Fruit fly (Drosophila melanogaster) whole organism, embryonic: ENCODE data around the gene Agpat4.
A peak's percentile ranks its signal among the peaks of the same experiment; 100 is the strongest.

Source experiments
- B-H2 ChIP-seq: fragments of 200-800 bp; sonication (Bioruptor generic); optimal IDR thresholded peaks from 2 replicates; lab custom pipeline; 2018; ENCODE audit warnings: missing biosample characterization, mild to moderate bottlenecking, missing genetic modification characterization
- Bdp1 ChIP-seq: fragments of 200-800 bp; sonication (Bioruptor generic); optimal IDR thresholded peaks from 3 replicates; lab custom pipeline; 2016; ENCODE audit warnings: missing biosample characterization, missing genetic modification characterization
- C15 ChIP-seq: fragments of 200-800 bp; sonication (Bioruptor generic); IDR thresholded peaks from 3 replicates; pipeline ENCODE4 v1.3.6; 2022; ENCODE audit warnings: missing biosample characterization, missing genetic modification characterization
- CG10209 ChIP-seq: fragments of 200-800 bp; sonication (Bioruptor generic); optimal IDR thresholded peaks from 3 replicates; lab custom pipeline; 2017; ENCODE audit warnings: missing biosample characterization, mild to moderate bottlenecking, missing genetic modification characterization, missing genetic modification reagents
- CG10274 ChIP-seq: fragments of 200-800 bp; sonication (Bioruptor generic); optimal IDR thresholded peaks from 3 replicates; lab custom pipeline; 2017; ENCODE audit warnings: missing biosample characterization, mild to moderate bottlenecking, missing genetic modification characterization
- CG10654 ChIP-seq: fragments of 200-800 bp; sonication (Bioruptor generic); optimal IDR thresholded peaks from 2 replicates; lab custom pipeline; 2016; ENCODE audit warnings: missing biosample characterization, missing genetic modification characterization
- CG10979 ChIP-seq: fragments of 200-800 bp; sonication (Bioruptor generic); optimal IDR thresholded peaks from 2 replicates; lab custom pipeline; 2018; ENCODE audit warnings: missing biosample characterization, mild to moderate bottlenecking, missing genetic modification characterization, moderate library complexity
- CG12155 ChIP-seq: fragments of 200-800 bp; sonication (Bioruptor generic); optimal IDR thresholded peaks from 3 replicates; lab custom pipeline; 2016; ENCODE audit warnings: missing biosample characterization, missing genetic modification characterization
- CG12659 ChIP-seq: fragments of 200-800 bp; sonication (Bioruptor generic); optimal IDR thresholded peaks from 3 replicates; lab custom pipeline; 2017; ENCODE audit warnings: mild to moderate bottlenecking, missing biosample characterization, missing genetic modification reagents, missing genetic modification characterization
- CG1647 ChIP-seq: fragments of 200-800 bp; sonication (Bioruptor generic); optimal IDR thresholded peaks from 3 replicates; lab custom pipeline; 2016; ENCODE audit warnings: missing biosample characterization, missing genetic modification characterization
- CG16779 ChIP-seq: fragments of 200-800 bp; sonication (Bioruptor generic); IDR thresholded peaks from 2 replicates; pipeline ENCODE4 v1.3.6; 2022; ENCODE audit warnings: missing biosample characterization, missing genetic modification characterization
- CG16863 ChIP-seq: fragments of 200-800 bp; sonication (Bioruptor generic); optimal IDR thresholded peaks from 3 replicates; lab custom pipeline; 2016; ENCODE audit warnings: missing biosample characterization, missing genetic modification characterization
- CG17359 ChIP-seq: fragments of 200-800 bp; sonication (Bioruptor generic); optimal IDR thresholded peaks from 3 replicates; lab custom pipeline; 2018; ENCODE audit warnings: missing biosample characterization, mild to moderate bottlenecking, missing genetic modification characterization, moderate library complexity
- CG17802 ChIP-seq: fragments of 200-800 bp; sonication (Bioruptor generic); optimal IDR thresholded peaks from 2 replicates; lab custom pipeline; 2018; ENCODE audit warnings: missing biosample characterization, mild to moderate bottlenecking, missing genetic modification characterization, moderate library complexity
- CG1832 ChIP-seq: fragments of 200-800 bp; sonication (Bioruptor generic); optimal IDR thresholded peaks from 2 replicates; lab custom pipeline; 2017; ENCODE audit warnings: missing biosample characterization, mild to moderate bottlenecking, missing genetic modification characterization, inconsistent platforms
- CG5180 ChIP-seq: fragments of 200-800 bp; sonication (Bioruptor generic); optimal IDR thresholded peaks from 3 replicates; lab custom pipeline; 2017; ENCODE audit warnings: missing biosample characterization, missing genetic modification characterization, mild to moderate bottlenecking, moderate library complexity, missing genetic modification reagents
- CG6254 ChIP-seq: fragments of 200-800 bp; sonication (Bioruptor generic); optimal IDR thresholded peaks from 3 replicates; lab custom pipeline; 2017; ENCODE audit warnings: mild to moderate bottlenecking, missing biosample characterization, missing genetic modification reagents, missing genetic modification characterization
- CG7745 ChIP-seq: fragments of 200-800 bp; sonication (Bioruptor generic); optimal IDR thresholded peaks from 2 replicates; lab custom pipeline; 2018; ENCODE audit warnings: missing biosample characterization, mild to moderate bottlenecking, missing genetic modification characterization, moderate library complexity
- CG8290 ChIP-seq, 3 experiments: fragments of 200-800 bp; sonication (Bioruptor generic); optimal IDR thresholded peaks; 2 replicates each; lab custom pipeline; 2016 to 2019; ENCODE audit warnings: missing biosample characterization in 3 of 3, missing genetic modification characterization in 3 of 3, mild to moderate bottlenecking in 2 of 3, moderate library complexity in 1 of 3
- CG8924 ChIP-seq: fragments of 200-800 bp; optimal IDR thresholded peaks from 3 replicates; lab custom pipeline; 2019; ENCODE audit warnings: missing biosample characterization, mild to moderate bottlenecking, missing genetic modification characterization, moderate library complexity
- CG9215 ChIP-seq: fragments of 200-800 bp; sonication (Bioruptor generic); IDR thresholded peaks from 2 replicates; pipeline ENCODE4 v1.3.6; 2022; ENCODE audit warnings: missing biosample characterization, missing genetic modification characterization
- CG9876 ChIP-seq: fragments of 200-800 bp; sonication (Bioruptor generic); optimal IDR thresholded peaks from 2 replicates; lab custom pipeline; 2016; ENCODE audit warnings: missing biosample characterization, missing genetic modification characterization
- CHES-1-like ChIP-seq: fragments of 200-800 bp; sonication (Bioruptor generic); optimal IDR thresholded peaks from 2 replicates; lab custom pipeline; 2016; ENCODE audit warnings: missing biosample characterization, missing genetic modification characterization
- Camta ChIP-seq: fragments of 200-800 bp; sonication (Bioruptor generic); optimal IDR thresholded peaks from 2 replicates; lab custom pipeline; 2016; ENCODE audit warnings: missing biosample characterization, missing genetic modification characterization
- Deaf1 ChIP-seq: fragments of 200-800 bp; optimal IDR thresholded peaks from 3 replicates; lab custom pipeline; 2019; ENCODE audit warnings: missing biosample characterization, mild to moderate bottlenecking, missing genetic modification characterization, moderate library complexity
- Doc2 ChIP-seq: fragments of 200-800 bp; sonication (Bioruptor generic); IDR thresholded peaks from 2 replicates; pipeline ENCODE4 v1.3.6; 2022; ENCODE audit warnings: missing biosample characterization, missing genetic modification characterization
- Doc3 ChIP-seq: fragments of 200-800 bp; sonication (Bioruptor generic); IDR thresholded peaks from 3 replicates; pipeline ENCODE4 v1.3.6; 2022; ENCODE audit warnings: missing biosample characterization, missing genetic modification characterization; ENCODE audit not compliant: partially characterized antibody
- NFAT ChIP-seq: fragments of 200-800 bp; sonication (Bioruptor generic); IDR thresholded peaks from 2 replicates; pipeline ENCODE4 v1.3.6; 2022; ENCODE audit warnings: missing biosample characterization, missing genetic modification characterization
- Nf-YB ChIP-seq: fragments of 200-800 bp; sonication (Bioruptor generic); optimal IDR thresholded peaks from 3 replicates; lab custom pipeline; 2019; ENCODE audit warnings: missing biosample characterization, mild to moderate bottlenecking, missing genetic modification characterization, moderate library complexity
- Opbp ChIP-seq: fragments of 200-800 bp; sonication (Bioruptor generic); IDR thresholded peaks from 3 replicates; pipeline ENCODE4 v1.3.6; 2022; ENCODE audit warnings: missing biosample characterization, missing genetic modification characterization; ENCODE audit not compliant: partially characterized antibody
- Rfx ChIP-seq: fragments of 200-800 bp; sonication (Bioruptor generic); IDR thresholded peaks from 2 replicates; pipeline ENCODE4 v1.3.6; 2022; ENCODE audit warnings: missing biosample characterization, missing genetic modification characterization
- Rx ChIP-seq: fragments of 200-800 bp; sonication (Bioruptor generic); IDR thresholded peaks from 2 replicates; pipeline ENCODE4 v1.3.6; 2022; ENCODE audit warnings: missing biosample characterization, missing genetic modification characterization
- al ChIP-seq: fragments of 200-800 bp; sonication (Bioruptor generic); IDR thresholded peaks from 2 replicates; pipeline ENCODE4 v1.3.6; 2022; ENCODE audit warnings: missing biosample characterization, missing genetic modification characterization
- ara ChIP-seq: fragments of 200-800 bp; sonication (Bioruptor generic); IDR thresholded peaks from 2 replicates; pipeline ENCODE4 v1.3.6; 2022; ENCODE audit warnings: missing biosample characterization, missing genetic modification characterization
- chinmo ChIP-seq: fragments of 200-800 bp; sonication (Bioruptor generic); IDR thresholded peaks from 4 replicates; pipeline ENCODE4 v1.3.6; 2022; ENCODE audit warnings: missing biosample characterization, missing genetic modification characterization; ENCODE audit not compliant: partially characterized antibody
- crp ChIP-seq, 2 experiments: fragments of 200-800 bp; sonication (Bioruptor generic); optimal IDR thresholded peaks; 2 replicates in 1 of 2; 3 replicates in 1 of 2; lab custom pipeline; 2017; ENCODE audit warnings: missing biosample characterization in 2 of 2, missing genetic modification characterization in 2 of 2, mild to moderate bottlenecking in 1 of 2, moderate library complexity in 1 of 2
- dmrt99B ChIP-seq: fragments of 200-800 bp; sonication (Bioruptor generic); optimal IDR thresholded peaks from 2 replicates; lab custom pipeline; 2018; ENCODE audit warnings: missing biosample characterization, mild to moderate bottlenecking, missing genetic modification characterization, moderate library complexity
- ems ChIP-seq: fragments of 200-800 bp; sonication (Bioruptor generic); optimal IDR thresholded peaks from 3 replicates; lab custom pipeline; 2016; ENCODE audit warnings: missing biosample characterization, missing genetic modification characterization
- eyg ChIP-seq: fragments of 200-800 bp; sonication (Bioruptor generic); optimal IDR thresholded peaks from 3 replicates; lab custom pipeline; 2016; ENCODE audit warnings: missing biosample characterization, missing genetic modification characterization
- oc ChIP-seq: fragments of 200-800 bp; sonication (Bioruptor generic); optimal IDR thresholded peaks from 2 replicates; lab custom pipeline; 2018; ENCODE audit warnings: missing biosample characterization, mild to moderate bottlenecking, missing genetic modification characterization, moderate library complexity
- pros ChIP-seq: fragments of 200-800 bp; sonication (Bioruptor generic); optimal IDR thresholded peaks from 3 replicates; lab custom pipeline; 2019; ENCODE audit warnings: missing biosample characterization, mild to moderate bottlenecking, missing genetic modification characterization, moderate library complexity
- salm ChIP-seq: fragments of 200-800 bp; sonication (Bioruptor generic); optimal IDR thresholded peaks from 2 replicates; lab custom pipeline; 2018; ENCODE audit warnings: missing biosample characterization, mild to moderate bottlenecking, missing genetic modification characterization
- slbo ChIP-seq: fragments of 200-800 bp; sonication (Bioruptor generic); IDR thresholded peaks from 2 replicates; pipeline ENCODE4 v1.3.6; 2022; ENCODE audit warnings: missing biosample characterization, missing genetic modification characterization
- tup ChIP-seq: fragments of 200-800 bp; sonication (Bioruptor generic); optimal IDR thresholded peaks from 2 replicates; lab custom pipeline; 2016; ENCODE audit warnings: missing biosample characterization, mild to moderate bottlenecking, missing genetic modification characterization, moderate library complexity
- tx ChIP-seq: fragments of 200-800 bp; sonication (Bioruptor generic); optimal IDR thresholded peaks from 2 replicates; lab custom pipeline; 2016; ENCODE audit warnings: missing biosample characterization, missing genetic modification characterization
- vvl ChIP-seq: fragments of 200-800 bp; sonication (Bioruptor generic); IDR thresholded peaks from 2 replicates; pipeline ENCODE4 v1.3.6; 2022; ENCODE audit warnings: missing biosample characterization, missing genetic modification characterization
- zfh2 ChIP-seq: fragments of 200-800 bp; sonication (Bioruptor generic); optimal IDR thresholded peaks from 2 replicates; lab custom pipeline; 2016; ENCODE audit warnings: missing biosample characterization, missing genetic modification characterization

Agpat4 gene

DNA sequence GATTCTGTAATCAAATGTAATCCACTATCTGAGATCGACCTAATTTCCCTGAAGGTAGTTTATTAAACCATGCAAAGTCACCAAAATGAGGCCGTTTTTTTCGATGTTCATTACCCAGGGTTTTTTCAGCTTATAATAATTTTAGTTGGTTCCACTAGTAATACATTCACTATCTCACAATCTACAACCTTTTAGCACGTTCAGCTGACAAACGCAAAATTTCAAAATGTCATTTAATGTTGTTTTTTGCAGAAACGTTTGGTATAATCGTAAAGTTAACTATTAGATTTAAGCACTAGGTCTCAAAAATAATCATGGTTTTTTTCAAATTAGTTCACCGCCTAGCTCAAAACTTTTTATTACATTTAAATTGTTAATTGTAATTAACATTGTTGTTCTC is 18.8 kb upstream of the Agpat4 start, which contains the start of gene CG44836:
TSS of gene CG44836 (minus strand) at position 101 of the 400 bp plus-strand sequence.
- TF ChIP-seq CG10274 (GFP tag; lab: Kevin White, UChicago) (no peak), Doc2 (GFP tag; lab: Robert Waterston, UW) (no peak), CG10209 (GFP tag; lab: Kevin White, UChicago) (no peak), CG17802 (tag; lab: Kevin White, UChicago) (no peak), al (GFP tag; lab: Robert Waterston, UW) (no peak), CG16863 (GFP tag; lab: Kevin White, UChicago) (no peak), tup (GFP tag; lab: Kevin White, UChicago) (no peak), Bdp1 (GFP tag; lab: Kevin White, UChicago) (no peak), zfh2 (GFP tag; lab: Kevin White, UChicago) (no peak), CG12155 (GFP tag; lab: Kevin White, UChicago) (no peak), CG9215 (GFP tag; lab: Robert Waterston, UW) (no peak), CG6254 (GFP tag; lab: Kevin White, UChicago) (no peak), crp (GFP tag; optimal IDR thresholded peaks at IDR 0.05; lab: Kevin White, UChicago) (no peak), ems (GFP tag; lab: Kevin White, UChicago) (no peak)
- TF ChIP-seq, all 482 proteins: peak for 0

DNA sequence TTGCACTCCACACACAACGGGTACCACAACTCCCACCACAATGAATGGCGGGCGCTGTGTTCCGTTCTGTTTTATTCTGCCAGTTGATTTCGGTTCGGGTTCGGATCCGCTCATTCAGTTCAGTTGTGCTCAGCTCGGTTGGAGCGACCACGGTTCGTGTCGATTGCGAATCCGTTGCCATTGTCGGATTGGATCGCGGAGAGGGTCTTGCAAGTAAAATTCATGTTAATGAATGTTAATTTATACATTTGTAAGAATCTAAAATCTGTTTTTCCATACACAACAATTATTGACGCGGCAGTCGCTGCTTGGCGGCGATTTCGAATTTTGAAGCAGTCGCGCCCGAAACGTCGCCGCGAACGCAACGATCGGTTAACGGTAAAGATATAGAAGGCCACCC is 13.1 kb upstream of the Agpat4 start, which contains the start of gene Gagr:
TSS of gene Gagr (plus strand) at position 81 of the 400 bp plus-strand sequence.
- TF ChIP-seq slbo (GFP tag; lab: Robert Waterston, UW), result 0 out of 2 replicates have a peak, but pooled peaks have one; percentile 25
- TF ChIP-seq chinmo (GFP tag; lab: Robert Waterston, UW), result 0 out of 4 replicates have a peak, but pooled peaks have one; percentile 60
- no peak for TF ChIP-seq eyg (GFP tag; lab: Kevin White, UChicago)
- no peak for TF ChIP-seq B-H2 (GFP tag; lab: Kevin White, UChicago)
- 0 out of 2 replicates have a peak, but pooled peaks have one; percentile 22 for TF ChIP-seq Rfx (GFP tag; lab: Robert Waterston, UW)
- 0 out of 2 replicates have a peak, but pooled peaks have one; percentile 10 for TF ChIP-seq Rx (GFP tag; lab: Robert Waterston, UW)
- TF ChIP-seq vvl (GFP tag; lab: Robert Waterston, UW), result peak; percentile 65; the same call in 1 of the 2 replicates
- TF ChIP-seq Deaf1 (tag; lab: Kevin White, UChicago), result peak; percentile 77
- TF ChIP-seq Opbp (GFP tag; lab: Robert Waterston, UW), result no peak
- peak; percentile 40 for TF ChIP-seq CG5180 (GFP tag; lab: Kevin White, UChicago)
- no peak for TF ChIP-seq CG16779 (GFP tag; lab: Robert Waterston, UW)
- TF ChIP-seq CG8290 (GFP tag; optimal IDR thresholded peaks at IDR 0.05; lab: Kevin White, UChicago), result no peak
- no peak for TF ChIP-seq CG8290 (tag; optimal IDR thresholded peaks at IDR 0.05; lab: Kevin White, UChicago)

DNA sequence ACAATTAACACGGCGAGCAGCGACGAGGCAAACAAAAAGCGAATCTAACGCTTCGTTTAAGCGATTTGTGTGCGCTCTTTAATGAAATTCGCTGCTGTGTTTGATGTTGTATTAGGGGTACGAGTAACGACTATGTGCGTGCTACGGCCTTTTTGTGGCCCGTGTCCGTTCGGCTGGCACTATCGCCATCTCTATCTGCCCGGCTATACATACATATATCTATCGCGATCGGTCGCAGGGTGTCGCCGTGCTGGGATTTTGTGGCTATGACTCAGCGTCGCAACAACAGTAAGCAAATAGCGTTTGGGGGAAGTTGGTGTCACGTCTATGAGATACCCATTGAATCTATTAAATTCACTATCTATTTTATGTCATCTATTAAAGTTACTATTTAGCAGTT is 12.3 kb upstream of the Agpat4 start:
- TF ChIP-seq CG9876 (GFP tag; lab: Kevin White, UChicago), result no peak
- no peak for TF ChIP-seq CG8924
- no peak for TF ChIP-seq CG10979
- no peak for TF ChIP-seq Doc3 (GFP tag; lab: Robert Waterston, UW)
- TF ChIP-seq CG7745 (tag; lab: Kevin White, UChicago), result no peak
- no peak for TF ChIP-seq salm (tag; lab: Kevin White, UChicago)
- no peak for TF ChIP-seq CG1647 (GFP tag; lab: Kevin White, UChicago)
- TF ChIP-seq Nf-YB (GFP tag; lab: Kevin White, UChicago), result no peak
- no peak for TF ChIP-seq pros (GFP tag; lab: Kevin White, UChicago)
- TF ChIP-seq Camta (GFP tag; lab: Kevin White, UChicago), result no peak
- no peak for TF ChIP-seq ara (GFP tag; lab: Robert Waterston, UW)
- 0 out of 2 replicates have a peak, but pooled peaks have one; percentile 4 for TF ChIP-seq NFAT (GFP tag; lab: Robert Waterston, UW)
- no peak for TF ChIP-seq CHES-1-like (GFP tag; lab: Kevin White, UChicago)
- TF ChIP-seq CG10654 (GFP tag; lab: Kevin White, UChicago), result no peak
- TF ChIP-seq C15 (GFP tag; lab: Robert Waterston, UW), result no peak
- no peak for TF ChIP-seq CG17359
- no peak for TF ChIP-seq CG12659 (GFP tag; lab: Kevin White, UChicago)
- peak; percentile 54 for TF ChIP-seq CG5180 (GFP tag; lab: Kevin White, UChicago)
- TF ChIP-seq CG1832 (GFP tag; lab: Kevin White, UChicago), result peak; percentile 24
- TF ChIP-seq oc (tag; lab: Kevin White, UChicago), result no peak
- no peak for TF ChIP-seq tx (GFP tag; lab: Kevin White, UChicago)
- TF ChIP-seq dmrt99B, result no peak
